Worm (Caenorhabditis elegans): ENCODE data around the gene gfm-1.

gfm-1 gene

DNA sequence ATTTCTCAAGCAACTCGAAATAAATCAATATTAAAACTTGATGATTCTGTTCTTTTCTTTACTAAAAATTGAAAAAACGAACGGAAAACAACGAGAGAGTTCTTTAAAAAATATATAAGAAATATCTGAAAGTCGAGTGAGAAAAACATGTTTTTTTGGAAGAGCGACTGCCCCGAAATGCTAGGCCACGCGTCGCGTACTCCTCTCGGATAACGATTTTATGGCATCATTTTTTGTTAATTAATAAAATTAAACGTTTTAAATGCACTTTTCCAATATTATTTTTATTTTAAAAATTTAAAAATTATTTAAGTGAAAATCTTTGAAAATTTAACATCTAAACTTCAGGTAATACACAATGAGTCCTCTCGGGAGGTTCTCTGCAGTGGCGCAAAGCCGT lies at the start of gene gfm-1 (continued):
- TF ChIP-seq zag-1 (tag; optimal IDR thresholded peaks at IDR 0.05) (no peak), mxl-3 (GFP tag; optimal IDR thresholded peaks at IDR 0.05) (no peak), ceh-28 (tag; optimal IDR thresholded peaks at IDR 0.05) (no peak), nhr-25 (tag; optimal IDR thresholded peaks at IDR 0.05; ENCODE audit: borderline replicate concordance, insufficient read depth) (no peak), ceh-20 (GFP tag; IDR thresholded peaks at IDR 0.05) (no peak), nhr-111 (GFP tag; optimal IDR thresholded peaks at IDR 0.05) (no peak), tra-1 (GFP tag; IDR thresholded peaks at IDR 0.05) (no peak), lin-39 (tag; optimal IDR thresholded peaks at IDR 0.05) (no peak), snpc-1.2 (GFP tag; IDR thresholded peaks at IDR 0.05) (no peak), daf-16 (GFP tag; optimal IDR thresholded peaks at IDR 0.05) (peak; percentile 22 to 60), daf-16 (tag; optimal IDR thresholded peaks at IDR 0.05) (peak; percentile 68), Y105C5A.15 (GFP tag; IDR thresholded peaks at IDR 0.05) (no peak), lin-38 (GFP tag; IDR thresholded peaks at IDR 0.05) (peak; percentile 72), daf-8 (GFP tag; IDR thresholded peaks at IDR 0.05) (no peak), mxl-2 (GFP tag; conservative IDR thresholded peaks at IDR 0.05) (no peak), nhr-41 (GFP tag; IDR thresholded peaks at IDR 0.05) (no peak), daf-19 (GFP tag; conservative IDR thresholded peaks at IDR 0.05) (no peak), pha-4 (GFP tag; IDR thresholded peaks at IDR 0.05) (no peak), pha-4 (tag; optimal IDR thresholded peaks at IDR 0.05) (no peak), nhr-11 (tag; optimal IDR thresholded peaks at IDR 0.05) (no peak), ama-1 (optimal IDR thresholded peaks at IDR 0.05) (no peak), dmd-9 (GFP tag; IDR thresholded peaks at IDR 0.05) (peak; percentile 85), lir-3 (tag; optimal IDR thresholded peaks at IDR 0.05) (no peak), nhr-76 (tag; optimal IDR thresholded peaks at IDR 0.05) (no peak), ceh-44 (GFP tag; IDR thresholded peaks at IDR 0.05) (no peak), mes-2 (tag; optimal IDR thresholded peaks at IDR 0.05; ENCODE audit: poor library complexity, severe bottlenecking) (peak; percentile 99), egl-27 (tag; optimal IDR thresholded peaks at IDR 0.05) (no peak), daf-12 (tag; optimal IDR thresholded peaks at IDR 0.05) (no peak), arid-1 (GFP tag; conservative IDR thresholded peaks at IDR 0.05) (no peak), F37D6.2 (tag; optimal IDR thresholded peaks at IDR 0.05) (peak; percentile 8), ceh-62 (tag; optimal IDR thresholded peaks at IDR 0.05) (no peak), zip-11 (GFP tag; IDR thresholded peaks at IDR 0.05) (no peak), unc-39 (tag; optimal IDR thresholded peaks at IDR 0.05) (no peak), mep-1 (tag; optimal IDR thresholded peaks at IDR 0.05) (peak; percentile 54), zfp-3 (GFP tag; conservative IDR thresholded peaks at IDR 0.05) (no peak), sdz-12 (GFP tag; optimal IDR thresholded peaks at IDR 0.05) (no peak), egl-43 (GFP tag; IDR thresholded peaks at IDR 0.05) (no peak), snpc-4 (tag; optimal IDR thresholded peaks at IDR 0.05) (no peak), lin-29 (GFP tag; IDR thresholded peaks at IDR 0.05) (no peak), Y75B8A.6 (GFP tag; IDR thresholded peaks at IDR 0.05) (no peak), unc-62 (GFP tag; optimal IDR thresholded peaks at IDR 0.05 in 1 of 2) (no peak), unc-62 (tag; optimal IDR thresholded peaks at IDR 0.05) (no peak), zfp-2 (tag; optimal IDR thresholded peaks at IDR 0.05) (no peak), F26F4.8 (GFP tag; conservative IDR thresholded peaks at IDR 0.05) (no peak), lim-7 (GFP tag; IDR thresholded peaks at IDR 0.05) (no peak), ZK337.2 (GFP tag; IDR thresholded peaks at IDR 0.05) (peak; percentile 76; the same call in 1 of the 2 replicates), T26A8.4 (GFP tag; IDR thresholded peaks at IDR 0.05) (no peak), hmg-1.1 (GFP tag; IDR thresholded peaks at IDR 0.05) (no peak), mdt-29 (GFP tag; IDR thresholded peaks at IDR 0.05) (no peak), dmd-6 (GFP tag; IDR thresholded peaks at IDR 0.05) (peak; percentile 62), nhr-42 (GFP tag; IDR thresholded peaks at IDR 0.05) (no peak), ztf-11 (tag; optimal IDR thresholded peaks at IDR 0.05) (no peak), nhr-77 (tag; optimal IDR thresholded peaks at IDR 0.05) (no peak)

All from whole organism, L4 larva.